Worm (Caenorhabditis elegans) whole organism, mixed stage, embryonic: Measurements from ENCODE around the gene rpn-6.1.
A peak's percentile ranks its signal among the peaks of the same experiment; 100 is the strongest.

ENCODE experiments used
- M03D4.4 ChIP-seq: sonication (generic microtip); optimal IDR thresholded peaks from 2 replicates; lab custom pipeline; 2017; ENCODE audit warnings: mild to moderate bottlenecking, missing genetic modification characterization, missing compliant biosample characterization
- bed-3 ChIP-seq: fragments of 200-800 bp; sonication (Bioruptor generic); optimal IDR thresholded peaks from 3 replicates; lab custom pipeline; 2018; ENCODE audit warnings: mild to moderate bottlenecking, missing genetic modification characterization, moderate library complexity, missing compliant biosample characterization
- blmp-1 ChIP-seq: fragments of 150-350 bp; optimal IDR thresholded peaks from 2 replicates; lab custom pipeline; 2014; ENCODE audit warnings: missing biosample characterization, missing genetic modification characterization
- ceh-39 ChIP-seq: fragments of 150-350 bp; optimal IDR thresholded peaks from 2 replicates; lab custom pipeline; 2014; ENCODE audit warnings: missing biosample characterization, missing genetic modification characterization
- ceh-43 ChIP-seq: fragments of 200-800 bp; sonication (Bioruptor generic); optimal IDR thresholded peaks from 2 replicates; lab custom pipeline; 2018; ENCODE audit warnings: mild to moderate bottlenecking, missing genetic modification characterization, moderate library complexity, missing compliant biosample characterization
- ceh-83 ChIP-seq: fragments of 200-800 bp; sonication (Bioruptor generic); optimal IDR thresholded peaks from 2 replicates; lab custom pipeline; 2018; ENCODE audit warnings: mild to moderate bottlenecking, missing genetic modification characterization, missing compliant biosample characterization
- ces-1 ChIP-seq: fragments of 150-350 bp; optimal IDR thresholded peaks from 2 replicates; lab custom pipeline; 2014; ENCODE audit warnings: missing biosample characterization, missing genetic modification reagents, missing genetic modification characterization
- cnd-1 ChIP-seq: fragments of 200-800 bp; sonication (Bioruptor generic); optimal IDR thresholded peaks from 2 replicates; lab custom pipeline; 2018; ENCODE audit warnings: mild to moderate bottlenecking, missing genetic modification characterization, missing compliant biosample characterization
- drap-1 ChIP-seq: fragments of 200-800 bp; sonication (Bioruptor generic); optimal IDR thresholded peaks from 3 replicates; lab custom pipeline; 2018; ENCODE audit warnings: mild to moderate bottlenecking, missing genetic modification characterization, missing compliant biosample characterization
- elt-1 ChIP-seq: sonication (generic microtip); optimal IDR thresholded peaks from 2 replicates; lab custom pipeline; 2017; ENCODE audit warnings: missing genetic modification characterization, mild to moderate bottlenecking, missing compliant biosample characterization, antibody characterized with exemption, moderate library complexity, borderline replicate concordance; ENCODE audit not compliant: insufficient read depth
- elt-3 ChIP-seq: fragments of 150-350 bp; optimal IDR thresholded peaks from 2 replicates; lab custom pipeline; 2014; ENCODE audit warnings: missing biosample characterization, missing genetic modification characterization
- flh-1 ChIP-seq: fragments of 200-800 bp; sonication (Bioruptor generic); optimal IDR thresholded peaks from 2 replicates; lab custom pipeline; 2018; ENCODE audit warnings: mild to moderate bottlenecking, missing genetic modification characterization, moderate library complexity, missing compliant biosample characterization
- ham-2 ChIP-seq: fragments of 200-800 bp; sonication (Bioruptor generic); optimal IDR thresholded peaks from 2 replicates; lab custom pipeline; 2018; ENCODE audit warnings: mild to moderate bottlenecking, missing genetic modification characterization, missing compliant biosample characterization
- hlh-1 ChIP-seq: fragments of 150-350 bp; optimal IDR thresholded peaks from 2 replicates; lab custom pipeline; 2014; ENCODE audit warnings: missing biosample characterization, missing genetic modification reagents, missing genetic modification characterization
- lin-13 ChIP-seq: fragments of 150-350 bp; optimal IDR thresholded peaks from 2 replicates; lab custom pipeline; 2014; ENCODE audit warnings: missing biosample characterization, missing genetic modification characterization
- lin-32 ChIP-seq: fragments of 200-800 bp; sonication (Bioruptor generic); optimal IDR thresholded peaks from 2 replicates; lab custom pipeline; 2018; ENCODE audit warnings: mild to moderate bottlenecking, missing genetic modification characterization, missing compliant biosample characterization
- lsy-2 ChIP-seq: fragments of 150-350 bp; optimal IDR thresholded peaks from 2 replicates; lab custom pipeline; 2014; ENCODE audit warnings: missing biosample characterization, missing genetic modification characterization
- mab-5 ChIP-seq: fragments of 150-350 bp; optimal IDR thresholded peaks from 2 replicates; lab custom pipeline; 2014; ENCODE audit warnings: missing biosample characterization, missing genetic modification characterization
- mep-1 ChIP-seq: fragments of 150-350 bp; optimal IDR thresholded peaks from 2 replicates; lab custom pipeline; 2017; ENCODE audit warnings: missing biosample characterization, missing genetic modification reagents, missing genetic modification characterization, inconsistent platforms
- mls-2 ChIP-seq: sonication (generic microtip); optimal IDR thresholded peaks from 2 replicates; lab custom pipeline; 2016; ENCODE audit warnings: mild to moderate bottlenecking, missing genetic modification characterization, moderate library complexity, missing compliant biosample characterization
- nhr-12 ChIP-seq: fragments of 150-350 bp; optimal IDR thresholded peaks from 2 replicates; lab custom pipeline; 2014; ENCODE audit warnings: missing biosample characterization, missing genetic modification characterization
- nhr-2 ChIP-seq: fragments of 150-350 bp; optimal IDR thresholded peaks from 2 replicates; lab custom pipeline; 2014; ENCODE audit warnings: missing biosample characterization, missing genetic modification characterization
- nhr-237 ChIP-seq: fragments of 150-350 bp; optimal IDR thresholded peaks from 2 replicates; lab custom pipeline; 2014; ENCODE audit warnings: missing biosample characterization, missing genetic modification characterization
- nhr-28 ChIP-seq: fragments of 150-350 bp; optimal IDR thresholded peaks from 2 replicates; lab custom pipeline; 2014; ENCODE audit warnings: missing biosample characterization, missing genetic modification characterization
- nhr-76 ChIP-seq: sonication (generic microtip); optimal IDR thresholded peaks from 2 replicates; lab custom pipeline; 2017; ENCODE audit warnings: missing biosample characterization, missing genetic modification characterization
- pha-4 ChIP-seq: fragments of 150-350 bp; optimal IDR thresholded peaks from 2 replicates; lab custom pipeline; 2018; ENCODE audit warnings: missing biosample characterization, missing genetic modification reagents, missing genetic modification characterization
- sem-2 ChIP-seq: fragments of 200-800 bp; sonication (Bioruptor generic); optimal IDR thresholded peaks from 2 replicates; lab custom pipeline; 2018; ENCODE audit warnings: mild to moderate bottlenecking, missing genetic modification characterization, missing compliant biosample characterization
- snpc-4 ChIP-seq: fragments of 150-350 bp; optimal IDR thresholded peaks from 2 replicates; lab custom pipeline; 2014; ENCODE audit warnings: missing biosample characterization, missing genetic modification characterization
- sptf-1 ChIP-seq: sonication (generic microtip); optimal IDR thresholded peaks from 2 replicates; lab custom pipeline; 2017; ENCODE audit warnings: mild to moderate bottlenecking, missing genetic modification characterization, moderate library complexity, missing compliant biosample characterization
- tbx-8 ChIP-seq: fragments of 200-800 bp; sonication (Bioruptor generic); optimal IDR thresholded peaks from 2 replicates; lab custom pipeline; 2018; ENCODE audit warnings: mild to moderate bottlenecking, missing genetic modification characterization, moderate library complexity, missing compliant biosample characterization
- unc-120 ChIP-seq: sonication (generic microtip); optimal IDR thresholded peaks from 2 replicates; lab custom pipeline; 2017; ENCODE audit warnings: missing genetic modification characterization, missing compliant biosample characterization; ENCODE audit not compliant: poor library complexity, severe bottlenecking
- unc-39 ChIP-seq: fragments of 150-350 bp; optimal IDR thresholded peaks from 2 replicates; lab custom pipeline; 2014; ENCODE audit warnings: missing biosample characterization, missing genetic modification characterization
- unc-62 ChIP-seq: fragments of 150-350 bp; optimal IDR thresholded peaks from 2 replicates; lab custom pipeline; 2014; ENCODE audit warnings: missing biosample characterization, missing genetic modification reagents, missing genetic modification characterization
- zip-8 ChIP-seq: fragments of 150-350 bp; optimal IDR thresholded peaks from 2 replicates; lab custom pipeline; 2014; ENCODE audit warnings: missing biosample characterization, missing genetic modification characterization
- ztf-11 ChIP-seq: fragments of 150-350 bp; optimal IDR thresholded peaks from 2 replicates; lab custom pipeline; 2014; ENCODE audit warnings: missing biosample characterization, missing genetic modification characterization

The rpn-6.1 gene

DNA sequence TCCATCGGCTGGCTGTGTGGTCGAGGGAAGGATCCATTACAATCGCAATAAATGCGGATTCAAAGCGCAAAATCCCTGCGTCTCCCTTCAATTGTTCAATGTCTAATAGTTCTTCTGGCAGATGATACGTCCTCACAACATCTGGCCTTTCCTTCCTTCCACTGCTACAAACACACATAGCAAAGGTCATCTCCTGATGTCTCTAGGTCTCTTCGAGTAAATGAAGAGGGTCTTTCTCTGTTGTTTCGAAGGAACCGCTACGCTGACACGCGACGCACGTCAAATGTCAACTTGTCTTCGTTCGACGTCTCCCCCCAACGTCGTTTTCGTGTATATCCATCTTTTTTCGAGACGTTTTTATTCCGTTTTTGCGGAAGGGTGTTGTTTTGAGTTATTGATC, 17.1 kb upstream of the rpn-6.1 start (continued):
- TF ChIP-seq nhr-12: no peak
- peak; percentile 13 for TF ChIP-seq drap-1 (GFP tag; lab: Kevin White, UChicago)
- TF ChIP-seq mls-2 (tag; lab: Kevin White, UChicago): peak; percentile 55

DNA sequence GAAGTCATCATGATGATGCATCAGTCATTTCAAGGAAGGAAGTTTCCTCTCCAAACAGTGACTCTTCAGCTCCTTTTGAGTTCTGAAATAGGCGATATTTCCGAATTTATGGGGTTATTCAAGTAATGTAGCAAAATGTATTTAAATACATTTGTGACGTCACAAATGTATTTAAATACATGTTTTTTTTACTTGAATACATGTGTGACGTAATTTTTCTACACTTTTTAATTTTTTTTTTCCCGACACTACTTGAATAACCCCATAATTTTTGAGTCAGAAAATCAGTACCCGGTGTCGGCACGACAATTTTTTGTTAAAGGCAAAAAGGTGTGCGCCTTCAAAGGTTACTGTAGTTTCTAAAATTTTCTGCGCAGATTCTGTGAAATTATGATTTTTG, 13.2 kb upstream of the rpn-6.1 start:
- TF ChIP-seq mep-1 (tag; lab: Kevin White, UChicago) (no peak), zip-8 (peak; percentile 91), tbx-8 (GFP tag; lab: Kevin White, UChicago) (no peak)

DNA sequence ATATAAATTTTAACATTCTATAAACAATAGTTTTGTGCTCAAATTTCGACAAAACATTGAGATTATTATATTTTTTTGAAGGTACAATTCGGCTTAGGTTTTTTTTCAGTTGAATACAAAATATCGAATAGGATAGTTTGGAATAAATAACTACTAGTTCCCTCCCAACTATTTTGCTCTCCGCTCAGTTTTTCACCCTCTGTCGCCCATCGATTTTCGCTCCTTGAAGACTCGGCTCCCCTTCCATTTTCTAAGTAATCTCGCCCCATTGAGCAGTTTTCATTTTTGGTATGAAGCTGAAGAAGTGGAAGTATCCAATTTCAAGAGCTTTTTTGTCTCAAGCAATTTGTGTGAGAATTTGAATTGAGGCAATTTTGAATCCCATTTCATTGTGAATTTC, 11.9 kb upstream of the rpn-6.1 start, which contains the start of gene F31E3.2:
Gene F31E3.2, plus strand, starts transcription at position 301 of the 400 bp plus-strand sequence.
- TF ChIP-seq pha-4 (no peak), mls-2 (tag; lab: Kevin White, UChicago) (no peak), flh-1 (no peak), lin-13 (tag; lab: Kevin White, UChicago) (no peak), nhr-2 (tag; lab: Kevin White, UChicago) (no peak), bed-3 (GFP tag; lab: Kevin White, UChicago) (no peak), zip-8 (no peak), ces-1 (GFP tag; lab: Kevin White, UChicago) (no peak), drap-1 (GFP tag; lab: Kevin White, UChicago) (no peak), ceh-83 (GFP tag; lab: Kevin White, UChicago) (no peak), unc-62 (no peak), snpc-4 (tag; lab: Kevin White, UChicago) (no peak)
- TF ChIP-seq, all 35 proteins: peak for 0

DNA sequence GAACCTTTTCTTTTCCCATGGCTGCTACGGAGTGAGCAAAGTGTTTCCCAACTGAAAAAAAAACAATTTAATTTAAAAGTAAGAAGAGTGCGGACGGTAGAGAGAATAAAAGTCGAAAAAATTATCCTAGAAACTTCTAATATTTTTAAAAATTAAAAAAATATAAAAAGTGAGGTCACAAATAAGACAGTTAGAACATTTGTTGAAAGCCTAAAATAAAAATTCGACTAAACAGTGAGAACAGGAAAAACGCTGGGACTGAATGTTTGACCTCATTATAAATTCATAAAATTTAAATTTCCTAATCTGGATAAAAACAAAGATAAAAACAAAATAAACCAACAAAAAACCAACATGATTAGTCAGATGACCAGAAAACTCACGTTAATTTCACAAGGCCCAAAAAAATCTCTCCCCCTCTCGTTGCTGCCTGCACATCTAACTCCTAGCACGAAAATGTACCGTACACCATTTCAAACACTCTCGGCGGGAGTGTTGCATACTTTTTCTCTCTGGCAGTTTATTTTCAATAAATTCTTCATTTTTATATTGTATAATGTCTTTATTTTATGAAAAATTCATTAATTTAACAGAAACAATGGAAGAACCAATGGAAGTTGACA, 10.0 kb upstream of the rpn-6.1 start, which contains the start of the genes eef-1A.1 and rfc-4:
Gene eef-1A.1, minus strand, starts transcription at position 51 of the 623 bp plus-strand sequence.
Gene rfc-4, plus strand, starts transcription at position 592 of the 623 bp plus-strand sequence.
- TF ChIP-seq sptf-1 (tag; lab: Kevin White, UChicago) (peak; percentile 87), tbx-8 (GFP tag; lab: Kevin White, UChicago) (no peak), ham-2 (GFP tag; lab: Kevin White, UChicago) (no peak), ceh-83 (GFP tag; lab: Kevin White, UChicago) (no peak), ceh-43 (GFP tag; lab: Kevin White, UChicago) (peak; percentile 39), lin-32 (no peak), mls-2 (tag; lab: Kevin White, UChicago) (peak; percentile 58), flh-1 (no peak), ztf-11 (tag; lab: Kevin White, UChicago) (peak; percentile 79), nhr-237 (tag; lab: Kevin White, UChicago) (peak; percentile 96), zip-8 (no peak), nhr-76 (tag; lab: Kevin White, UChicago) (no peak), unc-62 (peak; percentile 85), pha-4 (peak; percentile 97), elt-3 (tag; lab: Kevin White, UChicago) (peak; percentile 63), mep-1 (tag; lab: Kevin White, UChicago) (peak; percentile 97), mab-5 (tag; lab: Kevin White, UChicago) (peak; percentile 75), unc-120 (tag; lab: Kevin White, UChicago) (peak; percentile 76), sem-2 (GFP tag; lab: Kevin White, UChicago) (no peak), nhr-2 (tag; lab: Kevin White, UChicago) (peak; percentile 80), snpc-4 (tag; lab: Kevin White, UChicago) (no peak), nhr-28 (tag; lab: Kevin White, UChicago) (no peak), bed-3 (GFP tag; lab: Kevin White, UChicago) (peak; percentile 18), blmp-1 (tag; lab: Kevin White, UChicago) (peak; percentile 19), unc-39 (no peak), hlh-1 (tag; lab: Kevin White, UChicago) (peak; percentile 83), lsy-2 (peak; percentile 100), lin-13 (tag; lab: Kevin White, UChicago) (peak; percentile 91), nhr-12 (no peak), ces-1 (GFP tag; lab: Kevin White, UChicago) (peak; percentile 89), elt-1 (no peak), drap-1 (GFP tag; lab: Kevin White, UChicago) (peak; percentile 71), cnd-1 (tag; lab: Kevin White, UChicago) (peak; percentile 31), ceh-39 (peak; percentile 97), M03D4.4 (tag; lab: Kevin White, UChicago) (peak; percentile 73)
